Worm (Caenorhabditis elegans) whole organism, early embryonic: ENCODE data around the gene str-261.

ENCODE experiments used
- B0310.2 ChIP-seq: sonication (generic microtip); optimal IDR thresholded peaks from 2 replicates; lab custom pipeline; 2016; ENCODE audit warnings: mild to moderate bottlenecking, missing genetic modification characterization, missing compliant biosample characterization
- F13C5.2 ChIP-seq: sonication (generic microtip); optimal IDR thresholded peaks from 2 replicates; lab custom pipeline; 2017; ENCODE audit warnings: mild to moderate bottlenecking, missing genetic modification characterization, inconsistent platforms, missing compliant biosample characterization
- aly-1 ChIP-seq: sonication (generic microtip); optimal IDR thresholded peaks from 2 replicates; lab custom pipeline; 2016; ENCODE audit warnings: missing genetic modification characterization, missing compliant biosample characterization
- ama-1 ChIP-seq: fragments of 150-350 bp; optimal IDR thresholded peaks from 2 replicates; lab custom pipeline; 2014
- ceh-13 ChIP-seq: fragments of 200-800 bp; sonication (Bioruptor generic); optimal IDR thresholded peaks from 2 replicates; lab custom pipeline; 2018; ENCODE audit warnings: mild to moderate bottlenecking, missing genetic modification characterization, missing compliant biosample characterization
- ceh-36 ChIP-seq: sonication (generic microtip); optimal IDR thresholded peaks from 2 replicates; lab custom pipeline; 2016; ENCODE audit warnings: missing genetic modification characterization, inconsistent platforms, missing compliant biosample characterization
- ets-7 ChIP-seq: sonication (generic microtip); optimal IDR thresholded peaks from 2 replicates; lab custom pipeline; 2016; ENCODE audit warnings: missing genotype, missing genetic modification characterization, missing compliant biosample characterization
- flt-1 ChIP-seq: fragments of 200-800 bp; sonication (Bioruptor generic); IDR thresholded peaks from 2 replicates; pipeline ENCODE4 v1.3.6; 2022; ENCODE audit warnings: missing genetic modification characterization, missing compliant biosample characterization
- hmbx-1 ChIP-seq: sonication (generic microtip); optimal IDR thresholded peaks from 2 replicates; lab custom pipeline; 2016; ENCODE audit warnings: mild to moderate bottlenecking, missing genetic modification characterization, missing compliant biosample characterization
- hmg-4 ChIP-seq: fragments of 200-800 bp; sonication (Bioruptor generic); optimal IDR thresholded peaks from 2 replicates; lab custom pipeline; 2018; ENCODE audit warnings: mild to moderate bottlenecking, missing genetic modification characterization, missing compliant biosample characterization
- hnd-1 ChIP-seq: sonication (generic microtip); optimal IDR thresholded peaks from 2 replicates; lab custom pipeline; 2016; ENCODE audit warnings: missing genetic modification characterization, missing compliant biosample characterization
- pes-1 ChIP-seq: fragments of 200-800 bp; sonication (Bioruptor generic); IDR thresholded peaks from 2 replicates; pipeline ENCODE4 v1.3.6; 2022; ENCODE audit warnings: missing genetic modification reagents, missing genetic modification characterization, missing compliant biosample characterization
- scrt-1 ChIP-seq: fragments of 200-800 bp; sonication (Bioruptor generic); IDR thresholded peaks from 2 replicates; pipeline ENCODE4 v1.3.6; 2022; ENCODE audit warnings: missing genetic modification characterization, missing compliant biosample characterization
- sea-1 ChIP-seq: fragments of 200-800 bp; sonication (Bioruptor generic); conservative IDR thresholded peaks from 2 replicates; pipeline ENCODE4 v1.3.6; 2022; ENCODE audit warnings: missing genetic modification characterization, missing compliant biosample characterization
- tbx-11 ChIP-seq: fragments of 200-800 bp; sonication (Bioruptor generic); IDR thresholded peaks from 2 replicates; pipeline ENCODE4 v1.3.6; 2022; ENCODE audit warnings: missing genetic modification characterization, missing compliant biosample characterization
- tbx-37 ChIP-seq: fragments of 200-800 bp; sonication (Bioruptor generic); conservative IDR thresholded peaks from 2 replicates; pipeline ENCODE4 v1.3.6; 2022; ENCODE audit warnings: missing genetic modification reagents, missing genetic modification characterization, missing compliant biosample characterization
- tra-4 ChIP-seq: sonication (generic microtip); optimal IDR thresholded peaks from 2 replicates; lab custom pipeline; 2017; ENCODE audit warnings: missing genetic modification characterization, missing compliant biosample characterization

Gene str-261

DNA sequence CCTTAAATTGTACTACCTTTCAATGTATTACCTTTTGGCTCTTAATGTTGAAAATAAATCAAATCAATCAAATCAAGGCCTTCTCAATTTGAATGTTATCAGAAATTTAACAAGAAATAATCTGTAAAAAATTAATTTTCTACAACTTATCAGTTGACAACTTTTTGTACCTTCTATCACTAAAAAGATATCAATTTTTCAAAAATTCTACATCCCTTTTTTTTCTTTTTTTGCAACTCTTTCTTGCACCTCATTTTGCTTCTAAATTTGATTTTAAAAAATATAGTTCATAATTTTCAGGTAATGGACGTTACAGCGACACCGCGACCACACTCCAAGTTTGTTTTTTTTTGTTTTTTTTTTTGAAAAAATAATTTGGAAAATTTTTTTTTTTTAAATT is 13.9 kb downstream of the str-261 start, which contains the start of gene W09D6.5:
Gene W09D6.5 (plus strand): TSS at position 301 of the 400 bp plus-strand sequence.
- no peak for TF ChIP-seq F13C5.2 (tag; lab: Kevin White, UChicago)
- no peak for TF ChIP-seq pes-1 (GFP tag; lab: Robert Waterston, UW)
- no peak for TF ChIP-seq B0310.2
- no peak for TF ChIP-seq sea-1 (GFP tag; lab: Robert Waterston, UW)
- TF ChIP-seq aly-1 (tag; lab: Kevin White, UChicago), result no peak
- TF ChIP-seq ets-7 (tag; lab: Kevin White, UChicago), result no peak

DNA sequence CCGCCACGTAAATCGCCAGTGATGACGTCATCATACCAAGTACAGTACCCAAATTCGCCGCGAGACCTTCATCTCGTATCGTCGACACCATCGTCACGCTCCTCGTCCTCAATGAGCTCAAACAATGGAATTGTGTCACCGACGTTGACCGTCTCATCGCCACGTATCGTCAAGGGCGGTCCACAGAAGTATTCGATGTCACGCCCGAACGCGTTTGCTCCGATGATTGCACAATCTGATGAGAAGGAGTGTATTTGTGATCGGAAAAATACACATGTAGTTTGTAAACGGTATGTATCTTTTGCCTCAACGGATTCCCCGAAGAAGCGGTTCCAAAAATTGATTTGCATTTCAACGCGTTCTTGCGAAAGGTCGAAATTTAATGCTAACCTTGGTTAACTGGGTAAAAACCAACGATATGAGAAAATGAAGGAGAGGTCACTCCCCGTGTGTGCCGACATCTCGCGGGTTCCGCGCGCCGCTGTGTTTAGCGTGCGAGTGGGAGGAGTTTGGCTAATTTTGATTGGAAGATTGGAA is 15.9 kb downstream of the str-261 start:
- no peak for TF ChIP-seq ceh-13 (GFP tag; lab: Kevin White, UChicago)
- TF ChIP-seq hnd-1 (tag; lab: Kevin White, UChicago), result no peak
- peak; percentile 33 for TF ChIP-seq F13C5.2 (tag; lab: Kevin White, UChicago)
- TF ChIP-seq ceh-36 (tag; lab: Kevin White, UChicago), result no peak
- peak; percentile 84 for TF ChIP-seq ama-1 (lab: Kevin White, UChicago)
- TF ChIP-seq pes-1 (GFP tag; lab: Robert Waterston, UW), result 0 out of 2 replicates have a peak, but pooled peaks have one; percentile 38
- TF ChIP-seq tbx-11, result no peak
- no peak for TF ChIP-seq scrt-1 (GFP tag; lab: Robert Waterston, UW)

DNA sequence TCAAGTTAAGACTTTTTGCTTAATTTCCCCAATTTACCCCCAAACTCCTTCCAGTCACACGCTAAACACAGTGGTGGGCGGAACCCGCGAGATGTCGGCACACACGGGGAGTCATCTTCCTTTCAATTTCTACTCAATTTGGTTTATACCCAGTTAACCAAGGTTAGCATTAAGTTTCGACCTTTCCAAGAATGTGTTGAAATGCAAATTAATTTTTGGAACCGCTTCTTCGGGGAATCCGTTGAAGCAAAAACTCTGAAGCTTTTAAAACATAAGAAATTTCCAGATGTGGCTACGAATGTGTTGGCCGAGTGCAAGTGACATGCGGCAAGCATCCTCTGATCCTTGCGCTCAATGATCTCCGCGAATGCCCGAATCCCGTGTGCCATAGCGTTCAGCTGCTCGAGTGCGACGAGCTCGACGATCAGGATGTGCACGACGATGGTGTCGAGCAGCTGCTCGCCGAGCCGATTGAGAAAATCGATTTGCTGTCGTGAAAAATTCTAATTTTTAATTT is 16.6 kb downstream of the str-261 start:
- TF ChIP-seq ama-1 (lab: Kevin White, UChicago), result peak; percentile 46
- TF ChIP-seq tbx-11, result no peak

DNA sequence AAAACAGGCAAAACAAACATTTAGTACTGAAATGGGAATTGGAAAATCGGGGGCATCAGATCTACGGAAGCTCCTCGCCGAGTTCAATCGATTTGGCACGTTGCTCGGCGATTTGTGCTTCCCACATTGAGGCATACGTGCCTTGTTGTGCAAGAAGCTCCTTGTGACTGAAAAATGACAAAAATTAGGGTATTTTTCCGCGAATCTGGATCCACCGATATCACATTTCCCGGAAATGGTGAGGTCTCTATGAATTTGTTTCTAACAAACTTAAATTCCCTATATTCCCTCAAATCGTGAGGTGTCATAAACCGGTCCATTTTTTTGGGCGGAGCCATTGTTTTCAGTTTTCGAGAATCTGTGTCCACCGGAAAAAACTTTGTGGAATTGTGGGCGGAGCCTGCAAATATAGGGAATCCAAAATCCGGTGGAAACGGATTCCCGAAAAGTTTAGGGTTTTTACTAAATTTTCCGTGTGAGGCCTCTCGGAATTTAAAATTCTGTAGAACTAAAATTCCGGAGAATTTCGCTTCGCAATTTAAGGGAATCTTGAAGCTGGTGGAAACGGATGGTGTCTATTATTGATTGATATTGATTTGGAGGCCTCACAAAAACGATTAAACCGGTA is 17.5 kb downstream of the str-261 start:
- TF ChIP-seq hnd-1 (tag; lab: Kevin White, UChicago) (peak; percentile 4), B0310.2 (no peak), ceh-13 (GFP tag; lab: Kevin White, UChicago) (peak; percentile 56), tbx-11 (no peak), pes-1 (GFP tag; lab: Robert Waterston, UW) (peak; percentile 62; the same call in 1 of the 2 replicates), ets-7 (tag; lab: Kevin White, UChicago) (peak; percentile 65), ceh-36 (tag; lab: Kevin White, UChicago) (no peak), sea-1 (GFP tag; lab: Robert Waterston, UW) (no peak), aly-1 (tag; lab: Kevin White, UChicago) (no peak)

DNA sequence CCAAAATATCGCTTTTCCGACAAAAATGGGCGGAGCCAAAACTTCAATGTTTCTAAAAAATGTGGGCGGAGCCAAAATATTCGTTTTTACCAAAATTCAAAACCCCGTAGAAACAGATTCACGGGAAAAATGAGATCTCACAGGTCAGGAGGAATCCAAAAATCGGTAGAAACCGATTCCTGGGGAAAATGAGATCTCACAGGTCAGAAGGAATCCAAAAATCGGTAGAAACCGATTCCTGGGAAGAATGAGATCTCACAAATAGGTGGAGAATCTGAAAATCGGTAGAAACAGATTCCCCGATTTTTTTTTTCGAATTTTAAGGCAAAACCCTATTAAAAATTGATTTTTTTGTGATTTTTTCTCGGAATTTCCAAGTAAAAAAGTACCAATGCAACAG is 19.2 kb downstream of the str-261 start:
- no peak for TF ChIP-seq aly-1 (tag; lab: Kevin White, UChicago)
- no peak for TF ChIP-seq tbx-11
- TF ChIP-seq B0310.2, result no peak
- no peak for TF ChIP-seq ama-1 (lab: Kevin White, UChicago)
- no peak for TF ChIP-seq sea-1 (GFP tag; lab: Robert Waterston, UW)
- TF ChIP-seq F13C5.2 (tag; lab: Kevin White, UChicago), result no peak
- TF ChIP-seq pes-1 (GFP tag; lab: Robert Waterston, UW), result peak; percentile 69

DNA sequence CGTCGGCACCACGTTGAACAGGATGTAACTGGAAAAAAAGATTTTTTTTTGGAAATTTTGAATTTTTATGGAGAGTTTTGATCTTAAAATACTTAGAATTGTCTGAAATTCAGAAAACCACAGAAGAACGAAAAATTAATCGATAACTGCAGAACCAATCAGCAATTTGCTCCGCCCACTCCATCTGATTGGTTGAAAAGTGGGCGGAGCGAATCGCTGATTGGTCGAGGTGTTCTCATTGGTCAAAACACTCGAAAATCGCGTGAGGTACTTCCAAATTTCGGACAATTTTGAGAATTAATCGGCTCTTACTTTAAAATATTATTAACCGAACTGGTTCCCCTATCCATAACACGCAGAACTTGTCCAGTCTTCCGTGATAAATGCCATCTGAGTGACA is 21.4 kb downstream of the str-261 start:
- TF ChIP-seq aly-1 (tag; lab: Kevin White, UChicago) (no peak), scrt-1 (GFP tag; lab: Robert Waterston, UW) (no peak), tra-4 (tag; lab: Kevin White, UChicago) (no peak), tbx-11 (no peak), pes-1 (GFP tag; lab: Robert Waterston, UW) (no peak), F13C5.2 (tag; lab: Kevin White, UChicago) (no peak), sea-1 (GFP tag; lab: Robert Waterston, UW) (no peak), hmbx-1 (tag; lab: Kevin White, UChicago) (no peak), tbx-37 (no peak), hnd-1 (tag; lab: Kevin White, UChicago) (no peak)

DNA sequence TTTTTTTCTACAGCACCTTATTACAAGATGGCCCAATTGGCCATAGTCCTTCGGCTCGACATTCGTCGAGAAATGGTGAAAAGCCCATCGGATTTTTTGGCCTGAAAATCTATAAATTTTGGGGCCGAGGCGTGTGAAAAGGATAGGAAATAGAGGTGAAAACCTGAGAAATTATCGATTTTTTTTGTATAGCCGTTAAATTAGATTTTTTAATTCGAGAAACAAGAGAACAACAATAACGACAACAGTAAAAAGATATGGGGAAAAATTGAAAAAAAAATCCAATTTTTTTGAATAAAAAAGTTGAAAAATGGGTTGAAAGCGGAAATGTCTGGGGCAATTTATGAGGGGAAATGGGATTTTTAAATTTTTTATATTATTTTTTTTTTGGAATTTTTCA is 25.6 kb downstream of the str-261 start, which contains the start of gene hmt-1:
Gene hmt-1 (minus strand): TSS at position 101 of the 400 bp plus-strand sequence.
- TF ChIP-seq ama-1 (lab: Kevin White, UChicago) (no peak), sea-1 (GFP tag; lab: Robert Waterston, UW) (no peak), tbx-37 (no peak), hnd-1 (tag; lab: Kevin White, UChicago) (no peak), flt-1 (GFP tag; lab: Robert Waterston, UW) (no peak), F13C5.2 (tag; lab: Kevin White, UChicago) (no peak), hmbx-1 (tag; lab: Kevin White, UChicago) (no peak)

DNA sequence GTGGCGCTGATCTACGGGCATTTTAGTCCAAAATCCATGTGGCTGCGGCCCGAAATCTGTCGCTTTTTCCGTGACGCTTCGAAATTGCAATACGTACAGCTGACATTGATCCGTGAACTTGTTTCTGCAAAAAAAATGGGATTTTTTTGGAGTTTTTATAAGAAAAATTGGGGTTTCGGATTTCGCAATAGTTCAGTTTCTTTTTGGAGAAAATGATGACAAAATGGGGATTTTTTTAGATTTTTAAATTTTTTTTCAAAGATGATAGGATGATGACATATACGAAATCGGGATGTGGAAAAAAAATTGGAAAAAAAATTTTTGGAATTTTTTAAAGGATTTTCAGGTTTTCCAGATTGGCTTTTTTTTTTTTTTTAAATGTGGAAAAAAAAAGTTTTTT is 26.9 kb downstream of the str-261 start:
- TF ChIP-seq pes-1 (GFP tag; lab: Robert Waterston, UW) (no peak), tbx-37 (no peak), F13C5.2 (tag; lab: Kevin White, UChicago) (no peak), tra-4 (tag; lab: Kevin White, UChicago) (no peak), hmbx-1 (tag; lab: Kevin White, UChicago) (no peak), ceh-36 (tag; lab: Kevin White, UChicago) (no peak), aly-1 (tag; lab: Kevin White, UChicago) (no peak), ets-7 (tag; lab: Kevin White, UChicago) (no peak), tbx-11 (no peak), ceh-13 (GFP tag; lab: Kevin White, UChicago) (no peak), sea-1 (GFP tag; lab: Robert Waterston, UW) (no peak), ama-1 (lab: Kevin White, UChicago) (no peak), hmg-4 (no peak)
